Fruit fly (Drosophila melanogaster): Measurements from ENCODE around the gene CG12689.

The CG12689 gene

dm6 chrX:7571200-7571599, 14.7 kb downstream of the CG12689 start (continued):
- TF ChIP-seq stc (GFP tag; IDR thresholded peaks at IDR 0.05): peak; percentile 32; the same call in 1 of the 2 replicates
- peak; percentile 25 for TF ChIP-seq pnt (GFP tag; optimal IDR thresholded peaks at IDR 0.05)
- no peak for TF ChIP-seq Mrtf (GFP tag; IDR thresholded peaks at IDR 0.05)
- no peak for TF ChIP-seq ash1 (GFP tag; optimal IDR thresholded peaks at IDR 0.05)
- no peak for TF ChIP-seq CG3281 (GFP tag; optimal IDR thresholded peaks at IDR 0.05)
- no peak for TF ChIP-seq bigmax (GFP tag; optimal IDR thresholded peaks at IDR 0.05)
- TF ChIP-seq zf30C (GFP tag; optimal IDR thresholded peaks at IDR 0.05): peak; percentile 39
- no peak for TF ChIP-seq abd-A (tag; optimal IDR thresholded peaks at IDR 0.05)
- no peak for TF ChIP-seq CTCF (GFP tag; optimal IDR thresholded peaks at IDR 0.05)
- TF ChIP-seq CG5180 (GFP tag; optimal IDR thresholded peaks at IDR 0.05): no peak
- TF ChIP-seq CG6765 (GFP tag; optimal IDR thresholded peaks at IDR 0.05): no peak
- TF ChIP-seq ab (GFP tag; optimal IDR thresholded peaks at IDR 0.05): no peak
- no peak for TF ChIP-seq CG2120 (GFP tag; optimal IDR thresholded peaks at IDR 0.05)
- TF ChIP-seq Vsx1 (GFP tag; optimal IDR thresholded peaks at IDR 0.05): no peak
- TF ChIP-seq HLH3B (GFP tag; IDR thresholded peaks at IDR 0.05): 0 out of 2 replicates have a peak, but pooled peaks have one; percentile 31
- TF ChIP-seq zen2 (GFP tag; IDR thresholded peaks at IDR 0.05; ENCODE audit: partially characterized antibody): no peak
- TF ChIP-seq CG7987 (GFP tag; optimal IDR thresholded peaks at IDR 0.05): no peak
- no peak for TF ChIP-seq CG11696 (GFP tag; IDR thresholded peaks at IDR 0.05)
- no peak for TF ChIP-seq CG11723 (GFP tag; optimal IDR thresholded peaks at IDR 0.05)
- no peak for TF ChIP-seq HLHmδ (GFP tag; optimal IDR thresholded peaks at IDR 0.05)
- TF ChIP-seq CG15073 (GFP tag; optimal IDR thresholded peaks at IDR 0.05): no peak
- no peak for TF ChIP-seq Neu2 (GFP tag; optimal IDR thresholded peaks at IDR 0.05; ENCODE audit: borderline replicate concordance)
- TF ChIP-seq CG4404 (GFP tag; IDR thresholded peaks at IDR 0.05): peak; percentile 40; the same call in 1 of the 2 replicates
- no peak for TF ChIP-seq CG13296 (GFP tag; optimal IDR thresholded peaks at IDR 0.05)
- no peak for TF ChIP-seq CG11560 (tag; IDR thresholded peaks at IDR 0.05)
- TF ChIP-seq Ptx1 (GFP tag; IDR thresholded peaks at IDR 0.05): no peak
- no peak for TF ChIP-seq CG6654 (GFP tag; optimal IDR thresholded peaks at IDR 0.05)
- no peak for TF ChIP-seq ewg (GFP tag; optimal IDR thresholded peaks at IDR 0.05)
- TF ChIP-seq Xbp1 (GFP tag; optimal IDR thresholded peaks at IDR 0.05): peak; percentile 44
- TF ChIP-seq luna (GFP tag; optimal IDR thresholded peaks at IDR 0.05): no peak
- peak; percentile 31 for TF ChIP-seq pum (GFP tag; optimal IDR thresholded peaks at IDR 0.05)
- no peak for TF ChIP-seq h (optimal IDR thresholded peaks at IDR 0.05)
- TF ChIP-seq kay (GFP tag; optimal IDR thresholded peaks at IDR 0.05): no peak
- no peak for TF ChIP-seq gfzf (GFP tag; optimal IDR thresholded peaks at IDR 0.05)
- no peak for TF ChIP-seq da (GFP tag; optimal IDR thresholded peaks at IDR 0.05)
- TF ChIP-seq CG12236 (GFP tag; optimal IDR thresholded peaks at IDR 0.05): no peak
- TF ChIP-seq Kr (GFP tag; optimal IDR thresholded peaks at IDR 0.05): no peak
- 0 out of 2 replicates have a peak, but pooled peaks have one; percentile 18 for TF ChIP-seq esg (GFP tag; conservative IDR thresholded peaks at IDR 0.05)
- no peak for TF ChIP-seq nerfin-1 (tag; optimal IDR thresholded peaks at IDR 0.05)
- TF ChIP-seq CG10366 (GFP tag; IDR thresholded peaks at IDR 0.05): peak; percentile 33; the same call in 1 of the 2 replicates
- TF ChIP-seq NFAT (GFP tag; IDR thresholded peaks at IDR 0.05): no peak
- TF ChIP-seq croc (GFP tag; conservative IDR thresholded peaks at IDR 0.05): peak; percentile 45; the same call in 2 of the 3 replicates
- no peak for TF ChIP-seq CG5953 (GFP tag; IDR thresholded peaks at IDR 0.05)
- no peak for TF ChIP-seq sqz (GFP tag; optimal IDR thresholded peaks at IDR 0.05)
- TF ChIP-seq seq (GFP tag; IDR thresholded peaks at IDR 0.05): no peak
- TF ChIP-seq mld (GFP tag; IDR thresholded peaks at IDR 0.05; ENCODE audit: partially characterized antibody): no peak
- TF ChIP-seq Sox102F (GFP tag; optimal IDR thresholded peaks at IDR 0.05): peak; percentile 50
- TF ChIP-seq CG7745 (tag; optimal IDR thresholded peaks at IDR 0.05): no peak
- no peak for TF ChIP-seq fd64A (GFP tag; optimal IDR thresholded peaks at IDR 0.05)
- no peak for TF ChIP-seq Ada2b (GFP tag; IDR thresholded peaks at IDR 0.05)
- TF ChIP-seq oc (tag; optimal IDR thresholded peaks at IDR 0.05): no peak
- TF ChIP-seq lab (GFP tag; optimal IDR thresholded peaks at IDR 0.05): no peak
